Worm (Caenorhabditis elegans): ENCODE measurements around the gene Y54F10BM.22.

Y54F10BM.22 gene

ce11 chrIII:2232360-2232759 lies 48.3 kb upstream of the Y54F10BM.22 start, which contains the start of gene fbxa-47:
TSS of gene fbxa-47 (minus strand) at chrIII:2232460.
- TF ChIP-seq C34B4.2 (tag; optimal IDR thresholded peaks at IDR 0.05) = no peak
- no peak for TF ChIP-seq unc-130 (tag; optimal IDR thresholded peaks at IDR 0.05)
- TF ChIP-seq lin-35 (GFP tag; optimal IDR thresholded peaks at IDR 0.05) = no peak
- no peak for TF ChIP-seq unc-62 (GFP tag; optimal IDR thresholded peaks at IDR 0.05)
- no peak for TF ChIP-seq unc-86 (tag; optimal IDR thresholded peaks at IDR 0.05)
- no peak for TF ChIP-seq skn-1 (tag; optimal IDR thresholded peaks at IDR 0.05)
- TF ChIP-seq nhr-20 (tag; optimal IDR thresholded peaks at IDR 0.05) = no peak
- TF ChIP-seq sox-4 (tag; optimal IDR thresholded peaks at IDR 0.05) = no peak
- no peak for TF ChIP-seq nhr-85 (tag)
- TF ChIP-seq blmp-1 (tag; optimal IDR thresholded peaks at IDR 0.05) = no peak

ce11 chrIII:2233399-2233798 lies 47.3 kb upstream of the Y54F10BM.22 start:
- no peak for TF ChIP-seq efl-1 (optimal IDR thresholded peaks at IDR 0.05)
- peak in 1 of 2 experiments; percentile 75 for TF ChIP-seq efl-1 (GFP tag; optimal IDR thresholded peaks at IDR 0.05 in 1 of 2)
- TF ChIP-seq pag-3 (tag; optimal IDR thresholded peaks at IDR 0.05; ENCODE audit: borderline replicate concordance, insufficient read depth) = no peak

ce11 chrIII:2234192-2234934 lies 46.3 kb upstream of the Y54F10BM.22 start, which contains the start of gene C39B5.2:
TSS of gene C39B5.2 (plus strand) at chrIII:2234884.
- TF ChIP-seq ama-1 (optimal IDR thresholded peaks at IDR 0.05) = no peak
- TF ChIP-seq C16A3.4 (tag; optimal IDR thresholded peaks at IDR 0.05) = no peak
- no peak for TF ChIP-seq sup-37 (GFP tag; optimal IDR thresholded peaks at IDR 0.05)
- TF ChIP-seq efl-1 (optimal IDR thresholded peaks at IDR 0.05) = no peak
- TF ChIP-seq efl-1 (GFP tag; optimal IDR thresholded peaks at IDR 0.05 in 1 of 2) = peak in 1 of 2 experiments; percentile 32
- TF ChIP-seq nhr-90 (tag; optimal IDR thresholded peaks at IDR 0.05; ENCODE audit: poor library complexity) = no peak
- no peak for TF ChIP-seq Y116A8C.19 (tag; optimal IDR thresholded peaks at IDR 0.05; ENCODE audit: borderline replicate concordance)
- TF ChIP-seq lin-14 (GFP tag; optimal IDR thresholded peaks at IDR 0.05) = no peak
- TF ChIP-seq unc-86 (tag; optimal IDR thresholded peaks at IDR 0.05) = no peak
- no peak for TF ChIP-seq nhr-77 (tag; optimal IDR thresholded peaks at IDR 0.05)
- no peak for TF ChIP-seq fos-1 (tag; optimal IDR thresholded peaks at IDR 0.05)
- peak; percentile 53 for TF ChIP-seq nhr-85 (tag)
- TF ChIP-seq nhr-20 (tag; optimal IDR thresholded peaks at IDR 0.05) = no peak
- TF ChIP-seq nhr-12 (tag; optimal IDR thresholded peaks at IDR 0.05) = no peak
- TF ChIP-seq elt-2 (tag; optimal IDR thresholded peaks at IDR 0.05) = no peak
- TF ChIP-seq C34B4.2 (tag; optimal IDR thresholded peaks at IDR 0.05) = no peak

ce11 chrIII:2239587-2240144 lies 41.0 kb upstream of the Y54F10BM.22 start, which contains the start of gene C39B5.10:
TSS of gene C39B5.10 (minus strand) at chrIII:2239637.
- TF ChIP-seq pqm-1 (tag; optimal IDR thresholded peaks at IDR 0.05) (peak; percentile 72), nhr-11 (tag; optimal IDR thresholded peaks at IDR 0.05) (no peak), elt-2 (tag; optimal IDR thresholded peaks at IDR 0.05) (peak; percentile 91), jun-1 (tag; optimal IDR thresholded peaks at IDR 0.05) (peak; percentile 7), tlp-1 (tag; optimal IDR thresholded peaks at IDR 0.05) (peak; percentile 12)

ce11 chrIII:2240471-2240870 lies 40.2 kb upstream of the Y54F10BM.22 start, which contains the start of gene srz-56:
TSS of gene srz-56 (plus strand) at chrIII:2240771.
- no peak for TF ChIP-seq pqm-1 (tag; optimal IDR thresholded peaks at IDR 0.05)
- TF ChIP-seq xbp-1 (tag; optimal IDR thresholded peaks at IDR 0.05) = no peak
- no peak for TF ChIP-seq sox-4 (tag; optimal IDR thresholded peaks at IDR 0.05)
- no peak for TF ChIP-seq lin-14 (GFP tag; optimal IDR thresholded peaks at IDR 0.05)
- TF ChIP-seq ztf-11 (tag; optimal IDR thresholded peaks at IDR 0.05) = no peak
- no peak for TF ChIP-seq ceh-63 (GFP tag; optimal IDR thresholded peaks at IDR 0.05)
- TF ChIP-seq elt-2 (tag; optimal IDR thresholded peaks at IDR 0.05) = no peak
- no peak for TF ChIP-seq F16B12.6 (tag; optimal IDR thresholded peaks at IDR 0.05)
- TF ChIP-seq egl-27 (tag; optimal IDR thresholded peaks at IDR 0.05) = no peak
- TF ChIP-seq nhr-47 (tag; optimal IDR thresholded peaks at IDR 0.05) = no peak
- no peak for TF ChIP-seq efl-1 (optimal IDR thresholded peaks at IDR 0.05)
- TF ChIP-seq efl-1 (GFP tag; optimal IDR thresholded peaks at IDR 0.05 in 1 of 2) = no peak
- TF ChIP-seq fos-1 (tag; optimal IDR thresholded peaks at IDR 0.05) = no peak
